Fruit fly (Drosophila melanogaster) Kc167 (cell line): ENCODE data around the gene CG31088.

Experiments
- Sin3A ChIP-seq: fragments of >200 bp; optimal IDR thresholded peaks from 2 replicates; lab custom pipeline; 2018; ENCODE audit warnings: missing external identifiers
- insv ChIP-seq: fragments of >200 bp; optimal IDR thresholded peaks from 3 replicates; lab custom pipeline; 2018; ENCODE audit warnings: missing external identifiers
- psq ChIP-seq: fragments of >200 bp; optimal IDR thresholded peaks from 2 replicates; lab custom pipeline; 2017; ENCODE audit warnings: missing external identifiers

- TF ChIP-seq psq = no peak
- TF ChIP-seq insv (lab: Kevin White, UChicago) = no peak
- TF ChIP-seq Sin3A = no peak
Measured at dm6 chr3R:15922622-15923574, 27.8 kb downstream of the CG31088 start.
